Fruit fly (Drosophila melanogaster) whole organism, adult: ENCODE data around the gene CG14102.
A peak's percentile ranks its signal among the peaks of the same experiment; 100 is the strongest.
"Not testable (repeated sequence)": the region's sequence is repeated elsewhere in the genome, so short reads cannot be mapped to it uniquely, and the experiment has no call there.

Experiments used
- CG11617 ChIP-seq: fragments of 200-800 bp; sonication (Bioruptor generic); optimal IDR thresholded peaks from 2 replicates; lab custom pipeline; 2017; ENCODE audit warnings: mild to moderate bottlenecking, missing biosample characterization, missing genetic modification reagents, missing genetic modification characterization
- CG33017 ChIP-seq: fragments of 200-800 bp; sonication (Bioruptor generic); optimal IDR thresholded peaks from 2 replicates; lab custom pipeline; 2018; ENCODE audit warnings: missing biosample characterization, mild to moderate bottlenecking, missing genetic modification characterization, moderate library complexity
- CG5204 ChIP-seq: fragments of 200-800 bp; sonication (Bioruptor generic); optimal IDR thresholded peaks from 2 replicates; lab custom pipeline; 2016; ENCODE audit warnings: missing biosample characterization, missing genetic modification characterization
- CG7101 ChIP-seq: fragments of 200-800 bp; sonication (Bioruptor generic); optimal IDR thresholded peaks from 2 replicates; lab custom pipeline; 2018; ENCODE audit warnings: missing biosample characterization, mild to moderate bottlenecking, missing genetic modification characterization, moderate library complexity
- Clk ChIP-seq: fragments of 200-800 bp; sonication (Bioruptor generic); optimal IDR thresholded peaks from 2 replicates; lab custom pipeline; 2017; ENCODE audit warnings: missing biosample characterization, missing genetic modification characterization
- cic ChIP-seq: fragments of 200-800 bp; sonication (Bioruptor generic); optimal IDR thresholded peaks from 2 replicates; lab custom pipeline; 2017; ENCODE audit warnings: missing biosample characterization, mild to moderate bottlenecking, missing genetic modification characterization, moderate library complexity
- cnc ChIP-seq, 2 experiments: fragments of >200 bp; optimal IDR thresholded peaks; 2 replicates each; lab custom pipeline; 2017
- tj ChIP-seq: fragments of 200-800 bp; sonication (Bioruptor generic); optimal IDR thresholded peaks from 3 replicates; lab custom pipeline; 2017; ENCODE audit warnings: missing biosample characterization, mild to moderate bottlenecking, missing genetic modification characterization, moderate library complexity

The CG14102 gene

DNA sequence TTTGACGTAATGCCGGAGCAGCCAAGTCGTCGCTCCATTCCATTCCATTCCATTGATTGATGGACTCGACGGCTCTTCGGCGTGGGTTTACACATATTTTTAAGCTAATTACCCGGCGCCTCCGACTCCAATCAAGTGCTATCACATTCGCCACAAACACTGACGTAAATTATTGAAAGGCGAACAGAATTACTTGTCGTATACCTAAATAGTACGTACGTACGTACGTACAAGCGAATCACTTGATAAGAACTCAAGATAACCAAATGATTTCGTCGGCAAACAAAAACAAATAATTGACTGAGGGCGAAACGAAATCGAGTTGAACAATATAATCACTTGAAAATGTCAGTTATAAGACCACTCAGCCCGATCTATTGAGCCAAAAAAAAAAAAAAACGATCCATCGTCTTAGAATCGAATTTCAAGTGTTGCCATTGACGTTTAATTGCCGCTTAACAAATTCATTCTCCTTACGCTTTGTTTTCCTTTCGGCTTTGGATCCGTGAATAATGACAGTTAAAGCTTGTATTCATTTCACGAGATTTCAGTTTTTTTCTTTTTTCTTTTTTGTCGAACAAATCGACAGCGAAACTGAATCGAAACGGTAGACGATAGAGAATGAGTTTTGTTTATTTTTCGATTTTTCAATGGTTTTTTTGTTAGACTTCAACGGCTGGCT lies 23.7 kb downstream of the CG14102 start:
- TF ChIP-seq cnc (optimal IDR thresholded peaks at IDR 0.05; lab: Kevin White, UChicago) (no peak), cic (peak; percentile 58), CG7101 (no peak)

DNA sequence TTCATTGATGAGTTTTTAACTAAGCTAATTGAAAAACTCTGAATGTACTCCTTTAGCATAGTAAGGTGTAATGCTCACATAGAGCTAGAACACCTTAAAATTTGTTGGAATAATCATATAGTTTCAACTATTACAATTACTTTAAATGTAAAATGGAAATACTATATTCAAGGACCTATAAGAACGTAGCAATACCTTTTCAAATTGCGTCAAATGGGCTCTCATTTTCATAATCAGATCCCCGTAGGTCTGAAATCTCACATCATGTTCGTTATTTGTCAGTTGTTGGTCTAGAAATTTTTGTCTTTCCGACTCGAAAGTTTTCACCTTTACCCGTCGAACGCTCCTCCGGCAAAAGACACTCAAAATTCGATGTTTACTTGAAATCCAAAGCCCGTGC lies 41.0 kb downstream of the CG14102 start, which contains the start of gene Vtld:
Gene Vtld, plus strand, starts transcription at position 301 of the 400 bp plus-strand sequence.
- TF ChIP-seq CG11617 (GFP tag; lab: Kevin White, UChicago); cnc (optimal IDR thresholded peaks at IDR 0.05; lab: Kevin White, UChicago); tj (GFP tag; lab: Kevin White, UChicago): not testable (repeated sequence)

DNA sequence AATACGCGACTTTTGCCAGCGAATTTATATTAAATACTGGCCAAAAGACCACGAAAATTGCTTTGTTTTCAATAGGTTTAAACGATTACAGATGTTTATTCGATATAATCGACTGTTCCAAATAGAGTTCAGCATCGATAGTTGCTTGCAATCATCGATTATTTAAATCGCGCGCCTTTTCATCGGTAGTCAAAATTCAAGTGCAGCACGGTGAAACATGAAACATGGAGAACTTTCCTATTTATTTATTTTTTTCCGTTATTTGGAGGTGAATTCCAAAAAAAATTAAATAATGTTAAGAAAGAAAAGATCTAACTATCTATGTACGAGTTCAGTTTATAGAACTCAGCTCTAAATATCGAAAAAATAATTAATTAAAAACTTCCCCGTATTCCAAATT lies 51.4 kb downstream of the CG14102 start, which contains the start of gene CG42638:
Gene CG42638, minus strand, starts transcription at position 101 of the 400 bp plus-strand sequence.
- not testable (repeated sequence) for TF ChIP-seq CG5204 (GFP tag; lab: Kevin White, UChicago); Clk (GFP tag; lab: Kevin White, UChicago); CG33017 (tag; lab: Kevin White, UChicago)
